Fruit fly (Drosophila melanogaster): ENCODE measurements around the gene Hs6st.

Hs6st gene

DNA sequence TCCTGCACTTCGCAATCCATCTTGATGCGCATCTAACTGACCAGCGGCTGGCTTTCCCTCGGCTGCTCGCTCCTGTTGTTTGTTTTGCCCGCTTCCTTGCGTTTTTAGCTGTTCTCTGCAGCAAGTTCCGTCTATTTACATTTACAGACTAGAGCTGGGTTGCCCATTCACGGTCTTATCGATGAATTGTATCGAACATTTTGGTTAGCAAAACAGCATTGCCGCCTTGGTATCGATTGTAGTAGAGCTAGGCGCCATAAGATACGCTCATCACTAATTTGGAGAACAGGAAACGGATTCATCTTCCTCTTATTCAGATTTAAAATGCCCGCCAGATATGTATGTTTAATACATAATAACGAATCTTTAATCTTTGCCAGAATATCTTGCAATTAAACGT, 27.6 kb upstream of the Hs6st start, which contains the start of gene Regnase-1 (continued):
- no peak for TF ChIP-seq Hr78 (GFP tag; optimal IDR thresholded peaks at IDR 0.05)
- TF ChIP-seq GATAd (GFP tag; optimal IDR thresholded peaks at IDR 0.05), result no peak
- peak; percentile 59 for TF ChIP-seq psq (GFP tag; optimal IDR thresholded peaks at IDR 0.05)
- TF ChIP-seq brk (GFP tag; optimal IDR thresholded peaks at IDR 0.05), result no peak
- TF ChIP-seq Abd-B (GFP tag; optimal IDR thresholded peaks at IDR 0.05), result no peak
- peak in 1 of 2 experiments; percentile 80 for TF ChIP-seq foxo (GFP tag; optimal IDR thresholded peaks at IDR 0.05)
- TF ChIP-seq fru (GFP tag; optimal IDR thresholded peaks at IDR 0.05), result peak; percentile 82

DNA sequence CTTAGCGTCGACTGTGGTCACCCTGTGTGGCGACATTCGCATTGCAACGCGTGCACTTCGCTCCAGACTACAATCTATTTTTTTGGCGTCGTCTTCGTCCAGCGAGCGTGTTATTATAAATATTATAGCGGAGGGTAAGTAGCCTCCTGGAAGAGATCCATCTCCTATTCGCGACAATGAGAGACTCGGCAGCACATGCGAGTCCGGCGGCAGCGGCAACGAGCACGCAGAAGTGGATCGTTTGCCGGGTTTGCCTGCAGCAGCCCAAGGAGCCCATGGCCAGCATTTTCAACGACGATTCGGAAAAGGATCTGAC, 23.4 kb upstream of the Hs6st start, which contains the start of gene idc:
Gene idc (plus strand): TSS at position 60 of the 316 bp plus-strand sequence.
- TF ChIP-seq HLH106 (tag; optimal IDR thresholded peaks at IDR 0.05) (peak; percentile 18), Vsx2 (GFP tag; optimal IDR thresholded peaks at IDR 0.05; ENCODE audit: partially characterized antibody) (no peak)

DNA sequence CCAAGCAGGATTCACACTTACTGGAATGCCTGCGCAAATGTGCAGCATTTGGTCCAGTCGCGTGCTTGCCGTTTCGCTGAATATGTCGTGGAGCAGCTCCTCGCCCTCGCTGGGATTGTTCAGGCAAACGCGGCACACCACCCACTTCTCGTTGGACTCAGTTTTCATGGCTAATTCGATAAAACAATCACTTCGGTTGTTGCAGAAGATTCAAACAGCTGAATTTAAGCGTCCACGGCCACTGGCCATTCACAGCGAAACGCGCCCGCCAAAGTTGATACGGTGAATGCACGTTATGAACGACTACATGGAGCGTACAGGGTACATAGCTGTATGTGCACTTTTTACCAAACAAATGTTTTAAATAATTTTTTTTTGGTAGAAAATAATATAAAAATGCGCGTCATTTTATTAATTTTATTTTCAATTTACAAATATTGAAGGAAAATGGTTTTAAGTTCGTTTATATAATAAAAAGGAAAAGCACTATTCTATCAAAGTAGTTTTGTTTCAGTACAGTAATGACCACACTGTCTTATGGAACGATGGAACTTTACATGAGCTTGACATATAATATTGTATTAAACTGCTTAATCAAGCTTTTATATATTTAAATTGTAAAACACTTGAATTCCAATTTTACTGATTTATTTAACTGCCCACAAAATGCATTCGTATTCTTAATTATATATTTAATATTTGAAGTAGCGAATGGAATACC, 22.9 kb upstream of the Hs6st start, which contains the start of gene trem:
Gene trem (minus strand): TSS at position 267 of the 721 bp plus-strand sequence.
- TF ChIP-seq dl (GFP tag; optimal IDR thresholded peaks at IDR 0.05; ENCODE audit: insufficient read depth in 1 of 2, partially characterized antibody in 2 of 2) (no peak), dsf (GFP tag; optimal IDR thresholded peaks at IDR 0.05; ENCODE audit: borderline replicate concordance) (no peak), CG32264 (GFP tag; optimal IDR thresholded peaks at IDR 0.05) (no peak), sv (GFP tag; optimal IDR thresholded peaks at IDR 0.05) (peak; percentile 65), Mio (GFP tag; optimal IDR thresholded peaks at IDR 0.05) (no peak), woc (GFP tag; optimal IDR thresholded peaks at IDR 0.05) (peak; percentile 83), fru (GFP tag; optimal IDR thresholded peaks at IDR 0.05) (peak; percentile 68), N (GFP tag; optimal IDR thresholded peaks at IDR 0.05) (no peak), OdsH (GFP tag; optimal IDR thresholded peaks at IDR 0.05) (peak; percentile 58), CG9705 (GFP tag; optimal IDR thresholded peaks at IDR 0.05) (peak; percentile 66), GATAd (GFP tag; optimal IDR thresholded peaks at IDR 0.05) (peak; percentile 32), br (GFP tag; optimal IDR thresholded peaks at IDR 0.05) (no peak), jim (GFP tag; optimal IDR thresholded peaks at IDR 0.05) (peak; percentile 66), ey (GFP tag; optimal IDR thresholded peaks at IDR 0.05) (peak; percentile 59), Dif (GFP tag; optimal IDR thresholded peaks at IDR 0.05; ENCODE audit: partially characterized antibody) (no peak), Hr78 (GFP tag; optimal IDR thresholded peaks at IDR 0.05) (no peak), HLH106 (tag; optimal IDR thresholded peaks at IDR 0.05) (peak; percentile 84), Hnf4 (GFP tag; optimal IDR thresholded peaks at IDR 0.05) (no peak), brk (GFP tag; optimal IDR thresholded peaks at IDR 0.05) (no peak), rgr (GFP tag; optimal IDR thresholded peaks at IDR 0.05) (peak; percentile 68), lola (GFP tag; optimal IDR thresholded peaks at IDR 0.05) (no peak), Hr83 (GFP tag; optimal IDR thresholded peaks at IDR 0.05; ENCODE audit: poor library complexity, severe bottlenecking) (no peak), Jra (GFP tag; optimal IDR thresholded peaks at IDR 0.05) (no peak), tai (GFP tag; optimal IDR thresholded peaks at IDR 0.05) (no peak), Dfd (GFP tag; optimal IDR thresholded peaks at IDR 0.05) (no peak), Sp1 (GFP tag; optimal IDR thresholded peaks at IDR 0.05) (peak; percentile 71), psq (GFP tag; optimal IDR thresholded peaks at IDR 0.05) (peak; percentile 64), foxo (GFP tag; optimal IDR thresholded peaks at IDR 0.05) (peak in 1 of 2 experiments; percentile 79)

DNA sequence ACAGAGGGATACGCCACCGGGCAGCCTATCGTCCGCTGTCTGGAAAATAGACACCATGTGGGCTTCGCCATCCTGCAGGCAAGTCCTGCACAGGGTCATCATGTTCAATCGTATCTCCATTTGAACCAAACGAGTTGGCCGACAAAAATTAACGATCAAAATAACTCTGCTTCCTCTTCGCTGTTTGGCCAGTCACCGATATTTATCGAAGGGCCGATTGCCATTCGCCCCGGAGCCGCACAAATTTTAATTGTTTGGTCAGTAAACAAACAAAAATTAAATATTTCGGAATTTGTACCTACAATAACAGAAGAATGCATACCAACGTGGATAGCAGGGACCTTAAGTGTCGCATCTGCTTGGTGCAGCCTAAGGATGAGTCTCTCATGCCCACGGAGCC, 19.5 kb upstream of the Hs6st start, which contains the start of the genes CG4424 and CG4854:
Gene CG4424 (minus strand): TSS at position 200 of the 400 bp plus-strand sequence.
Gene CG4854 (plus strand): TSS at position 218 of the 400 bp plus-strand sequence.
- no peak for TF ChIP-seq Dif (GFP tag; optimal IDR thresholded peaks at IDR 0.05; ENCODE audit: partially characterized antibody)
- TF ChIP-seq Hr83 (GFP tag; optimal IDR thresholded peaks at IDR 0.05; ENCODE audit: poor library complexity, severe bottlenecking), result no peak
- TF ChIP-seq HLH106 (tag; optimal IDR thresholded peaks at IDR 0.05), result no peak
- TF ChIP-seq foxo (GFP tag; optimal IDR thresholded peaks at IDR 0.05), result no peak
- no peak for TF ChIP-seq lola (GFP tag; optimal IDR thresholded peaks at IDR 0.05)
- TF ChIP-seq Myc (optimal IDR thresholded peaks at IDR 0.05), result no peak
- TF ChIP-seq jim (GFP tag; optimal IDR thresholded peaks at IDR 0.05), result no peak
- no peak for TF ChIP-seq brk (GFP tag; optimal IDR thresholded peaks at IDR 0.05)
- no peak for TF ChIP-seq N (GFP tag; optimal IDR thresholded peaks at IDR 0.05)
- TF ChIP-seq CG32264 (GFP tag; optimal IDR thresholded peaks at IDR 0.05), result no peak
- no peak for TF ChIP-seq Hnf4 (GFP tag; optimal IDR thresholded peaks at IDR 0.05)
- TF ChIP-seq Jra (GFP tag; optimal IDR thresholded peaks at IDR 0.05), result no peak
- no peak for TF ChIP-seq Rel (GFP tag; optimal IDR thresholded peaks at IDR 0.05)
- no peak for TF ChIP-seq Rel (tag; optimal IDR thresholded peaks at IDR 0.05)
- no peak for TF ChIP-seq dmrt93B (GFP tag; optimal IDR thresholded peaks at IDR 0.05)
- no peak for TF ChIP-seq Mio (GFP tag; optimal IDR thresholded peaks at IDR 0.05)
- no peak for TF ChIP-seq ey (GFP tag; optimal IDR thresholded peaks at IDR 0.05)

Data from whole organism, wandering third instar larva.